Fruit fly (Drosophila melanogaster) S2 (cell line): ENCODE data around the gene Ppat-Dpck.
A peak's percentile ranks its signal among the peaks of the same experiment; 100 is the strongest.

Source experiments
- CG8478 ChIP-seq: fragments of >200 bp; optimal IDR thresholded peaks from 2 replicates; lab custom pipeline; 2018
- CTCF ChIP-seq, 2 experiments: fragments of >200 bp; optimal IDR thresholded peaks; 2 replicates each; lab custom pipeline; 2018

Ppat-Dpck gene

DNA sequence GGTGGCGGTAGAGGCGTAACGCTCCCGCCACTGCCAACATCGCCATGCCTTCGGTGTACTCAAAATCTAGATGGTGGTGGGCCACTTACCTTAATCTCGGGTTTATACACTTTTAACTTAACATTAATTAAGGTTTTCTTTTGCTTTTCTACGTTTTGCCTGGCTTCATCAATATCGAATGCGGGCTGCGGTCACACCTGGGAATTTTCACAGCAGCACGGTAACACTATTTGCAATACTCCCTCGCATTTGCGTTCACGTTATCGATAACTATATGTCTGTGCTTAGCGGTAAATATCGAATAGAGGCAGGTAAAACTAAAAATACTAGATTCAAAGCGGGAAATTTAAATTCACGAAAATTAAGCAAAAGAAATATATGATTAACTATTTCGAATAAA, 25.4 kb upstream of the Ppat-Dpck start, which contains the start of gene Bre1:
Bre1 (minus strand) TSS at position 226 of the 400 bp plus-strand sequence.
- no peak for TF ChIP-seq CG8478
- TF ChIP-seq CTCF (optimal IDR thresholded peaks at IDR 0.05; lab: Kevin White, UChicago), result peak in 1 of 2 experiments; percentile 16

DNA sequence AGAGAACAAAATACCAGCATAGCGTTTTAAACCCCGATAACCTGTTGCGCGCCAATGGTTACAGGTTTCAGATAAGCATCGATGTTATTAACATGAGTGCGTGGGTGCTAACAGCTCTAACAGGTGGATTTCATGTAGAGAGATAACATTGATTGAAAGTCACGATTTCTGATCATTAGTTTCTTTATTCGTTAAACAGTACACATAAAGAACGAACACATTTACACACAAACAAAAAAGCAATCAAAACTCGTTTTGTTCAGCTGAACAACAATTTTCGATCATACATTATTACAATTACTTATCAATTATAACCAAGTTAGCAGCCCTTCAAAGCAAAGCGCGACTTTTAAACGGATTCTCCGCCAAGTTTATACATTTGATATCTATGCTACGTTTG, 21.1 kb upstream of the Ppat-Dpck start:
- no peak for TF ChIP-seq CTCF (optimal IDR thresholded peaks at IDR 0.05; lab: Kevin White, UChicago)
- no peak for TF ChIP-seq CG8478

DNA sequence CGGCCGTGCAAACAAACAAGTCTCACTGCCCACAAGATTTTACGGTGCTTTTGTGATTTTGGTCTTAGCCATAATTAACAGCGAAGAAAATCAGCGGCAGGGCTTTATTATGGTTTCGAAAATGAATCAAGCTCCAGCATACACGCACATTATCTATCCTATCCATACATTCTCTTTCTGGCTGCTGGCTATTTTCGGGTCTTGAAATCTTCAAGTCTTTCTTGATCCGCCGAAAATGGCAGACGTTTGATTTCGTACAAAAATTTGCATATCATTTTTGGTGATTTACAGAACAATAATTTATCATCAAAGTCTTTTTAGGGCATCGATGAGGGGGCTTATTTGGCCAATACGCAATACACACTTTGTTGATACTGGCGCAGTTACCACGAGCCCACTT, 20.2 kb upstream of the Ppat-Dpck start:
- TF ChIP-seq CTCF (optimal IDR thresholded peaks at IDR 0.05; lab: Kevin White, UChicago) (no peak), CG8478 (no peak)

DNA sequence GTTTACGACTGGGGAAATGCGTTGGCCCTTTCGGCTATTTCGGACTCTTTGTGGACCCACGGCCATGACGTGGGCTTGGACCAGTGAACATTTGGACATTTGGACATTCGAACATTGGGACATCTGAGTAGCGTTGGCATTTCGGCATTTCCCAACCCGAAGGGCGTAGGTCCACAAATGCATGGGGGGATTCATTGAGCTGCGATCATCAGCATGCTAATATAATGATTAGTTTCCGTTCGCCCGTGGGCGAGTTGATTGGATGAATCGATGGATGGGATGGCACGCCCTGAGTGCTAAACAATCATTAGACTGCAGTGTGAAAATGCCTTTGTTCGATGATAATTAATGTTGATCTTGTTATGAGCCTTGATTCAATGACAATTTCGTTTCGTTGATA, 18.9 kb upstream of the Ppat-Dpck start:
- TF ChIP-seq CTCF (optimal IDR thresholded peaks at IDR 0.05; lab: Kevin White, UChicago) (no peak), CG8478 (no peak)

DNA sequence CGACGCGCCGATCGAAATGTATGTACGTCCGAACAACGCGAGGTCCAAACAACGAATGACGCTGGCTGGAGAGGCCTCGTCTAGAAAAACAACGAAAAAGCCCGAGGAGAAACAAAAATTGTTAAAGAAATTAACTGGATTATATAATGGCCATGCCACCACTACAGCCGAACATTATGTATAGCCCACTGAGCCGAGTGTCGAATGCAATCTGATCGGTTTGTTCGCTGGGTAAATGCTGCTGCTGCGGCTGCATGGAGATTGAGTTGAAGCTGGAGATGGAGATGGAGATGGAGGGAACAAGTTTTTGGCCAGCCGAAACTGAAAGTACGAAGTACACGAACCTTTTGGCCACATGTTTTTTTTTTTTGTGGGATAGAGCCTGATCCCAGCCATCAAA, 18.0 kb upstream of the Ppat-Dpck start, which contains the start of gene Cralbp:
Cralbp (minus strand) TSS at position 115 of the 400 bp plus-strand sequence.
- TF ChIP-seq CTCF (optimal IDR thresholded peaks at IDR 0.05; lab: Kevin White, UChicago), result no peak
- no peak for TF ChIP-seq CG8478

DNA sequence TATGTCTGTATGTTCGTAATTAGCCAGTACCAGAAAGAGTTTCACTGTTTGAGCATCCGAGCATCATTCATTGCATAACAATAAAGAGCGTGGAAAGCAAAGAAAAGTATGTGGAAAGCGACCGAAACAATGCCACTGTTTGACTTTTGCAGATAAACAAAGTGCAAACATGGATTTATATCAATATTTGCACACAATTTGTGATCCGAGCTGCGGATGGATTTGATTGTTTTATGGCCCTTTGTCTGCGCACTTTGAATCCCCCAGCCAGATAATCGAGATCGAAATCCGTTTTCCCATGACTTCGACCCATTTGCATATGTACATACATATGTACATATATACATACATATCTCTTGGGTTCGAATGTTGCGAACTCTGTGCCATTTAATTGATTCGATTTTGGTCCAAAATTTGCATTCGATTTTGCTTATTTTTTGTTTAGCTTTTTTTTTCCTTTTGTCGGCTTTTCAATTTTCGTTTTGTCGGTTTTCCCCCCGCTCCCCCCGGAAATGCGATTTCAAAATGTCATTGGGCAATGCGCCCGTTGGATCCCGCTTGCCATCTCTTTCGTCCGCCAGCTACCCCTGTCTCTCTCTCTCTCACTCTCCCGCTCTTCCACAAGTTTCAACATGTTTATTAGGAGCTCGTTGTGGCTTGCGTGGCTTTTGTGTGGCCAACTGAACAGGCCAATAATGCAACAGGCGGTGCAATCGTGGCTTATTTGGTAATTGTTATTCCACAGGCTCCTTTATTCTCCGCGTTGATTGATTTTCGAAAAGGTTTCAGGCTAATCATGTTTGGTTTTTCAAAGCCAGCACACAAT, 16.9 kb upstream of the Ppat-Dpck start:
- no peak for TF ChIP-seq CG8478
- no peak for TF ChIP-seq CTCF (optimal IDR thresholded peaks at IDR 0.05; lab: Kevin White, UChicago)

DNA sequence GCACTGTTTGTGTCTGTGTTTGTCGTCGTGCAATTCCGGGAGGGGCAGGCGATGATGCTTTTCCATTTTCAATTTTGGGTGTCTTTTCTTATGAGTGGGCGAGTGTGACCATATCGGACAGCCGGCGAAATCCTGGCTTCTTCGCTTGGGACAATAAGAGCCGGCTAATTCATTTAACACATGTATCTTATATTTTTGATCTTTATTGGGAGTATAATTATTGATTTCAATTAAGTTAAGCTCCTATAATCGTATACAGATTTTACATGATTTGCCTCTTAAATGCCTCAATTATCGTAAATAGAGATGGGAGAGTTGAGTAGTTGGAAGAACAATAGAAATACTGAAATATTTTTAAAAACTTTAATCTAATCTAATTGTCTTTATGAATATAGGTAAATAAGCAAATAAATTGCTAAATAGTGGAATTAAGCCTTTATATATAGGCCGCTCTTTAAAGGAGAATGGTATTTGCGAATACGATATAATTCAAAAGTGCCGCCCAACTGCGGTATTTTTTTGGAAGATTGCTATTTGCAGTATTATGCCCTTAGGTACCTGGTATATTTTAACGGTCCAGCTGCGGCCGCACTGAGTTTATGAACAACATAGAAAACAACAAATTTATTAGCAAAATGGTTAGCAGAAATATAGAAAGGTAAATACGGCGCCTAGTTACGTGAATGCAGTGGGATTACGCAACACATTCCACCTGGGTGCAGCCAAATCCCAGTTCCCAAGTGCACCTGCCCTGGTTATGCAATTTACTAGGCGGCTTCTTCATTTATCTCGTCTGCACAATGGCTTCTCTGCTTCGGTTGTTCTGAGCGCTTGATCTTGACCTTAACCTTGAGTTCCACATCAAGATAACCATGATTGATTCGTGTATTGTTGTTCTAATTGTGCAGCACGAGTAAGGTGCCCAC, 11.1 kb upstream of the Ppat-Dpck start, which contains the start of the genes Myt1, PGRP-LD and Pmi:
Myt1 (minus strand) TSS at position 116 of the 926 bp plus-strand sequence.
PGRP-LD (plus strand) TSS at position 576 of the 926 bp plus-strand sequence.
Pmi (plus strand) TSS at position 576 of the 926 bp plus-strand sequence.
- TF ChIP-seq CG8478 (no peak), CTCF (optimal IDR thresholded peaks at IDR 0.05; lab: Kevin White, UChicago) (no peak)

DNA sequence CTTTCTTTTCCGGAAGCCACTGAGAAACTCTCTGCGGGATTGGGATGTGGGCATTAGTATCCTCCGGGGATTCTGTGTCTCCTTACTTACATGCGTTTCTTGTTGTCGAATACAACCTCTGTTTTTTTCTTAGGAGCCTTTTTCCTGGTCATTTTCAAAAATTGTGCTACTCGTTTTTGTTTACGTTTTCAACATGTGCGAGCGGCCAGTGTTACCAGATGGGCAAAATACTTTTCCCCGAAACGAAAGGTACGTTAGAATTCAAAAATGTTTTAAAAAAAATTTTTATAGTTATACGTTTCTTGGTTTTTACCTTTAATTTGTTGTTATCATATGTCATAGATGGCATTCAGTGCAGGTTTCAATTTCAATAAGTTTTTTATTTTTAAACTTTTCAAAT, 8.5 kb upstream of the Ppat-Dpck start, which contains the start of gene vito:
vito (minus strand) TSS at position 220 of the 400 bp plus-strand sequence.
- TF ChIP-seq CTCF (optimal IDR thresholded peaks at IDR 0.05; lab: Kevin White, UChicago), result no peak
- TF ChIP-seq CG8478, result no peak

DNA sequence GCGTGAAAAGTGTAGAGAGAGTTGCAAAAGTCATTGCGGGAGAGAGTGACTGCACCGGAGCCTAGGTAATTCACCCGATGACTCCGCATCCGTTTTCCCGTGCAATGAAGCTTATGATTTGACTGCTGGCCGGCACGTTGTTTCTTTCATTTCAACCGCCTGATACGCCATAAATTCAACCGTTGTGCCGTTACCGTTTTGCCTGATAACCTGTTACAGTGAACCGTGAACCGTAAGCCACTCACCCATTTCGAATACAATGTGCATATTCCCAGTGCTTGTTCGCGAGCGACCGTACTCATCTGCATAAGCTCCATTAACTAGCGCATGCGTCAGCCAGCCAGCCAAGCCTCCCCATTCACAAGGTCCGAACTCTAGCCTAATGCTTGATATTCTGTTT, 6.2 kb upstream of the Ppat-Dpck start:
- TF ChIP-seq CTCF (optimal IDR thresholded peaks at IDR 0.05; lab: Kevin White, UChicago) (no peak), CG8478 (no peak)

DNA sequence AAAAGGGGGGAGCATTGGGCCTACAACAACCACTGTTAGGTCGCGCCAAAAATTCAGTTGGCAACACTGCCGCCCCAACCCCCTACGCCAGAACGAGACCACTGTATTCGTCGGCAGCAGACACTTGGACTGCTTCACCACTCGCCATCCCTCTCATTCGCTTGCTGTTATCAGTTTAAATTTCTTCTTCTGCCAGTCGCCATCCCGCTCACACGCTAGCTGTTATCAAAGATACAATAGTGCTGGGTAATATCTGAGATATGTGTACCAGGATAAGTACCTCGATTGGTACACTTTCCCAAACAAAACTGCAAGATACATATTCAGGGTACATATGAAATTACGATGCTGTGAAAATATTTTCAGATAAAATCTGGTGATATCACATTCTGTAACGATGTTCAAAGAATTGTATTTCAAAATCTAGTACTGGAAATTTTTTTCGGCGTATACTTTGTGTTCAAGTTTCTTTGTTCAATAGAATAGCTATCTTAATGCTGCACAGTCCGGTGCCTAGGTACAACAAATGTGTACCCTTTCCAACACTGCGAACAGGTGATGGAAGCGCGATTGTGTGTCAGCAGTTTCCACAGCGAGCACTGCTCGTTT, 2.3 kb upstream of the Ppat-Dpck start:
- TF ChIP-seq CTCF (optimal IDR thresholded peaks at IDR 0.05; lab: Kevin White, UChicago) (peak; percentile 38 to 61), CG8478 (no peak)

DNA sequence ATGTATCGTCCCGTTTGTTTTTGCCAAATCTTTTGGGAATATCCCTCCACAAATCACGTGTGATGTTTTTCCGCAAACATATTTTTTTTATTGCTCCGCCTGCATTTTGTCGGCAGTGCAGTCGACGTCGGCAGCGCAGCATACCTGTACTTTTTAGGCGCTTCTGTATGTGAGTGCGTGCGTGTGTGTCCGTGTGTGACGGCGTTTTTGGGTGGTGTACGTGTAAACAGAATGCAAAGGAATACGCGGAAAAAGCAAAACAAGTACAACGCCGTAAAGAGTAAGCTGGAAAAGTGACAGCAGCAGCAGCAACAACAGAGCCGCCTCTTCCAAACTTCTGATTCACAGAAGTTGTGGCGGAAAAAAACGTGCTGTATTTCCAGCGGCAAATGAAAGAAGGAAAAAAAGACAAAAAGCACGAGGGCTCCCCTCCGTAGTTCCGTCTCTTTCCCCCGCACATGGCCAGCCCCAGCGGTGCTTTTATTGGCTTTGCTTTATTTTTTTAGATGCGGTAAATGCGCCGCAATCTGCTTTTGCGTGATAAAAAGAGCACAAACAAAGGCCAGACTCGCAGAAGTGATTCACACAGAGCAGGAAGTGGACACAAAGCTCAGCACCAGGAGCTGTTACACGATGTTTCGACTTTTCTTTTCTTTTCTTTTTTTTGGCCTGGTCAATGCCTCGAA, 1.7 kb upstream of the Ppat-Dpck start:
- TF ChIP-seq CG8478, result no peak
- no peak for TF ChIP-seq CTCF (optimal IDR thresholded peaks at IDR 0.05; lab: Kevin White, UChicago)

DNA sequence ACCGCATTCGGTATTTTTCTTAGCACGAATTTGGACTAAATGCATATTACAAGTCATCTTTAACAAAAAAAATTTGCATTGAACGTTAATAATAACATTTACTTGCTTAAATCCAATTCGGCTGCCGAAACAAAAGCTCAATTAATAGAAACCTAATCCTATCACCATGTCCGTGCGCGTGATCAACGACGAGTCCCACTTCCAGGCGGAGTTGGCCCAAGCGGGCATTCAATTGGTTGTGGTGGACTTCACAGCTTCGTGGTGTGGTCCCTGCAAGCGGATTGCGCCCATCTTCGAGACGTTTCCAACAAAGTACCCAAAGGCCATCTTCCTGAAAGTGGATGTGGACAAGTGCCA, 2.8 kb downstream of the Ppat-Dpck start, which contains the start of gene Txl:
Txl (plus strand) TSS at position 3 of the 357 bp plus-strand sequence.
- TF ChIP-seq CG8478 (no peak), CTCF (optimal IDR thresholded peaks at IDR 0.05; lab: Kevin White, UChicago) (no peak)

DNA sequence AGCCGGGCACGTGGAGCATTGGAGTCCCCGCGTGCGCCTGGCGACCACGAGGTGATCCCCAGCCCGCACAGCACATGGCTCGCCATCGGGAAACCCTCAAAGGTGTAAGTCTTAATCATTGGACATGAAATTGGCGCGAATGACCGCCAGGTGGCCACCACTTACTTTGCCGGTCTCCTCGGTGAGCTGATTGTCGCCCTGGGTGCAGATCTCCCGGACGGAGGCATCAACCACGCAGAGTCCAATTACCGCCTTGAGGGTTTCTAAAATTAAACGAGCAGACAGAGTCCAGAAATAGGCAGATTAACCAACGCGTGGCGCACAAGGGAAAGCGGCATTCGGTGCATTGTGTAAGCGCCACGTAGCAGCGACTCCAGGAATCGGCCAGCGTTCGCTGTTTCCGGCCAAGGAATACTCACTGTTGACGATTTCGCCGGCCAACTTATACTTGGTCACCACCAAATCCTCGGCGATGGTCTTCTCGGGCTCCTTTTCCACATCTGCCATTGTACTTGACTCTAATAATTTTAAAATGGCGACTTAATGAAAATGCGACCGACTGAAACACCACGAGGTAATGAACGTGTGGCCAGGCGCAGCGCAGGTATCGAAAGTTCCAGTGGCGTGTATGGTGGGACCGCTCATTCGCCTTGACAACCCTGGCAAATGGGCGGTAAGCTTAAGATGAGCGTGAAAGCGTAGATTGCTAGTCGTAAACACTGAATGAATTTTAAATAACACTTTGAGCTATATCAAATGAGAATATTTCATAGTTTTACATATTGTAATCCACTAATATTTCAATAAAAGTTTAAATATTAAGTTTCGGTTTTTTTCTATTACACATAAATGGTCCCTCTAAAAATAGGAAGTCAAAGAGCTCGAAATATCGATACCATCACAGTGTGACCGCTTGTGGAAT, 3.4 kb downstream of the Ppat-Dpck start, which contains the start of gene CG10576:
CG10576 (minus strand) TSS at position 781 of the 922 bp plus-strand sequence.
- TF ChIP-seq CTCF (optimal IDR thresholded peaks at IDR 0.05; lab: Kevin White, UChicago), result peak; percentile 30 to 59
- no peak for TF ChIP-seq CG8478
